Worm (Caenorhabditis elegans) whole organism, young adult: Measurements from ENCODE around the gene pdk-1.

Experiments used
- B0035.1 ChIP-seq: sonication (generic microtip); optimal IDR thresholded peaks from 2 replicates; lab custom pipeline; 2016; ENCODE audit warnings: missing genetic modification characterization, mild to moderate bottlenecking, missing compliant biosample characterization, missing genotype, missing genetic modification reagents
- F22D6.2 ChIP-seq: sonication (generic microtip); optimal IDR thresholded peaks from 2 replicates; lab custom pipeline; 2016; ENCODE audit warnings: mild to moderate bottlenecking, missing genetic modification characterization, missing compliant biosample characterization
- F57C9.4 ChIP-seq: sonication (generic microtip); optimal IDR thresholded peaks from 2 replicates; lab custom pipeline; 2017; ENCODE audit warnings: mild to moderate bottlenecking, missing genetic modification characterization, missing compliant biosample characterization
- K11D2.4 ChIP-seq: fragments of 200-800 bp; sonication (Bioruptor generic); IDR thresholded peaks from 2 replicates; pipeline ENCODE4 v1.3.6; 2022; ENCODE audit warnings: missing genetic modification reagents, missing genetic modification characterization, missing compliant biosample characterization
- K12H6.12 ChIP-seq: fragments of 200-800 bp; sonication (Bioruptor generic); optimal IDR thresholded peaks from 2 replicates; lab custom pipeline; 2018; ENCODE audit warnings: mild to moderate bottlenecking, missing genetic modification characterization, missing compliant biosample characterization
- T26A5.8 ChIP-seq: sonication (generic microtip); optimal IDR thresholded peaks from 2 replicates; lab custom pipeline; 2016; ENCODE audit warnings: missing genetic modification characterization, missing compliant biosample characterization
- Y56A3A.18 ChIP-seq: fragments of 200-800 bp; sonication (Bioruptor generic); IDR thresholded peaks from 2 replicates; pipeline ENCODE4 v1.3.6; 2022; ENCODE audit warnings: missing genetic modification reagents, missing genetic modification characterization, missing compliant biosample characterization
- akir-1 ChIP-seq: fragments of 200-800 bp; sonication (Bioruptor generic); optimal IDR thresholded peaks from 2 replicates; lab custom pipeline; 2018; ENCODE audit warnings: mild to moderate bottlenecking, missing genetic modification characterization, moderate library complexity, missing compliant biosample characterization
- aptf-2 ChIP-seq: fragments of 200-800 bp; sonication (Bioruptor generic); conservative IDR thresholded peaks from 2 replicates; pipeline ENCODE4 v1.3.6; 2022; ENCODE audit warnings: missing genetic modification reagents, missing genetic modification characterization, missing compliant biosample characterization
- aptf-3 ChIP-seq: fragments of 200-800 bp; sonication (Bioruptor generic); IDR thresholded peaks from 2 replicates; pipeline ENCODE4 v1.3.6; 2022; ENCODE audit warnings: missing genetic modification characterization, missing compliant biosample characterization
- athp-1 ChIP-seq: sonication (generic microtip); optimal IDR thresholded peaks from 2 replicates; lab custom pipeline; 2017; ENCODE audit warnings: mild to moderate bottlenecking, missing genetic modification characterization, missing compliant biosample characterization
- attf-5 ChIP-seq: fragments of 200-800 bp; sonication (Bioruptor generic); optimal IDR thresholded peaks from 2 replicates; lab custom pipeline; 2018; ENCODE audit warnings: mild to moderate bottlenecking, missing genetic modification characterization, missing compliant biosample characterization
- attf-6 ChIP-seq: fragments of 200-800 bp; sonication (Bioruptor generic); IDR thresholded peaks from 2 replicates; pipeline ENCODE4 v1.3.6; 2022; ENCODE audit warnings: missing genetic modification reagents, missing genetic modification characterization, missing compliant biosample characterization
- bed-2 ChIP-seq: fragments of 200-800 bp; sonication (Bioruptor generic); IDR thresholded peaks from 2 replicates; pipeline ENCODE4 v1.3.6; 2022; ENCODE audit warnings: missing genetic modification reagents, missing genetic modification characterization, missing compliant biosample characterization
- ceh-27 ChIP-seq: fragments of 200-800 bp; sonication (Bioruptor generic); optimal IDR thresholded peaks from 2 replicates; lab custom pipeline; 2018; ENCODE audit warnings: mild to moderate bottlenecking, missing genetic modification characterization, moderate library complexity, missing compliant biosample characterization
- chd-7 ChIP-seq: sonication (generic microtip); optimal IDR thresholded peaks from 2 replicates; lab custom pipeline; 2016; ENCODE audit warnings: mild to moderate bottlenecking, missing genetic modification characterization, moderate library complexity, missing compliant biosample characterization
- die-1 ChIP-seq: sonication (generic microtip); optimal IDR thresholded peaks from 2 replicates; lab custom pipeline; 2016; ENCODE audit warnings: missing genotype, mild to moderate bottlenecking, missing genetic modification characterization, missing compliant biosample characterization
- efl-1 ChIP-seq: fragments of 150-350 bp; optimal IDR thresholded peaks from 2 replicates; lab custom pipeline; 2014; ENCODE audit warnings: missing biosample characterization, missing genetic modification reagents, missing genetic modification characterization
- egl-18 ChIP-seq: fragments of 200-800 bp; sonication (Bioruptor generic); IDR thresholded peaks from 2 replicates; pipeline ENCODE4 v1.3.6; 2022; ENCODE audit warnings: missing genetic modification reagents, missing genetic modification characterization, missing compliant biosample characterization
- fkh-3 ChIP-seq: sonication (generic microtip); optimal IDR thresholded peaks from 2 replicates; lab custom pipeline; 2016; ENCODE audit warnings: mild to moderate bottlenecking, missing genetic modification characterization, missing compliant biosample characterization
- hsf-1 ChIP-seq: fragments of 200-800 bp; sonication (Bioruptor generic); IDR thresholded peaks from 2 replicates; pipeline ENCODE4 v1.3.6; 2022; ENCODE audit warnings: missing genetic modification reagents, missing genetic modification characterization, missing compliant biosample characterization
- lag-1 ChIP-seq: fragments of 200-800 bp; sonication (Bioruptor generic); IDR thresholded peaks from 2 replicates; pipeline ENCODE4 v1.3.6; 2022; ENCODE audit warnings: missing genetic modification reagents, missing genetic modification characterization, missing compliant biosample characterization
- let-526 ChIP-seq: fragments of 200-800 bp; sonication (Bioruptor generic); IDR thresholded peaks from 2 replicates; pipeline ENCODE4 v1.3.6; 2022; ENCODE audit warnings: missing genetic modification reagents, missing genetic modification characterization, missing compliant biosample characterization
- madf-8 ChIP-seq: fragments of 200-800 bp; sonication (Bioruptor generic); conservative IDR thresholded peaks from 2 replicates; pipeline ENCODE4 v1.3.6; 2022; ENCODE audit warnings: missing genetic modification reagents, missing genetic modification characterization, missing compliant biosample characterization
- mel-28 ChIP-seq: sonication (generic microtip); optimal IDR thresholded peaks from 2 replicates; lab custom pipeline; 2016; ENCODE audit warnings: borderline replicate concordance, mild to moderate bottlenecking, missing genetic modification characterization, missing compliant biosample characterization
- mes-4 ChIP-seq: sonication (generic microtip); optimal IDR thresholded peaks from 2 replicates; lab custom pipeline; 2016; ENCODE audit warnings: missing genotype, missing genetic modification characterization, missing compliant biosample characterization
- nfya-1 ChIP-seq: sonication (generic microtip); optimal IDR thresholded peaks from 2 replicates; lab custom pipeline; 2017; ENCODE audit warnings: antibody characterized with exemption, missing compliant biosample characterization, missing genetic modification characterization, borderline replicate concordance; ENCODE audit not compliant: insufficient read depth
- nfyb-1 ChIP-seq: fragments of 200-800 bp; sonication (Bioruptor generic); IDR thresholded peaks from 2 replicates; pipeline ENCODE4 v1.3.6; 2022; ENCODE audit warnings: missing genetic modification reagents, missing genetic modification characterization, missing compliant biosample characterization
- nhr-27 ChIP-seq: fragments of 200-800 bp; sonication (Bioruptor generic); optimal IDR thresholded peaks from 2 replicates; lab custom pipeline; 2018; ENCODE audit warnings: mild to moderate bottlenecking, missing genetic modification characterization, moderate library complexity, missing compliant biosample characterization
- nhr-90 ChIP-seq: sonication (generic microtip); optimal IDR thresholded peaks from 2 replicates; lab custom pipeline; 2016; ENCODE audit warnings: missing genotype, mild to moderate bottlenecking, missing genetic modification characterization, missing compliant biosample characterization
- rec-8 ChIP-seq, 2 experiments: sonication (generic microtip); optimal IDR thresholded peaks; 2 replicates each; lab custom pipeline; 2016; ENCODE audit warnings: mild to moderate bottlenecking in 2 of 2, missing genetic modification characterization in 2 of 2, missing genetic modification reagents in 2 of 2, missing genotype in 2 of 2, missing biosample characterization in 1 of 2, missing compliant biosample characterization in 1 of 2, moderate library complexity in 1 of 2
- repo-1 ChIP-seq: sonication (generic microtip); optimal IDR thresholded peaks from 2 replicates; lab custom pipeline; 2017; ENCODE audit warnings: mild to moderate bottlenecking, missing genetic modification characterization, missing compliant biosample characterization
- sea-2 ChIP-seq: fragments of 200-800 bp; sonication (Bioruptor generic); IDR thresholded peaks from 2 replicates; pipeline ENCODE4 v1.3.6; 2022; ENCODE audit warnings: missing genetic modification characterization, missing compliant biosample characterization
- snpc-1.1 ChIP-seq: sonication (generic microtip); optimal IDR thresholded peaks from 2 replicates; lab custom pipeline; 2017; ENCODE audit warnings: missing genetic modification characterization, mild to moderate bottlenecking, missing compliant biosample characterization, antibody characterized with exemption, moderate library complexity, missing genotype, missing genetic modification reagents; ENCODE audit not compliant: insufficient read depth
- snpc-1.3 ChIP-seq: sonication (generic microtip); optimal IDR thresholded peaks from 2 replicates; lab custom pipeline; 2017; ENCODE audit warnings: missing genetic modification characterization, mild to moderate bottlenecking, missing compliant biosample characterization, antibody characterized with exemption, moderate library complexity, missing genotype, missing genetic modification reagents; ENCODE audit not compliant: insufficient read depth
- sptf-2 ChIP-seq: fragments of 200-800 bp; sonication (Bioruptor generic); optimal IDR thresholded peaks from 2 replicates; lab custom pipeline; 2018; ENCODE audit warnings: mild to moderate bottlenecking, missing genetic modification characterization, missing compliant biosample characterization
- unc-130 ChIP-seq: sonication (generic microtip); optimal IDR thresholded peaks from 2 replicates; lab custom pipeline; 2016; ENCODE audit warnings: missing genetic modification reagents, missing genetic modification characterization, missing compliant biosample characterization
- xnd-1 ChIP-seq: sonication (generic microtip); optimal IDR thresholded peaks from 2 replicates; lab custom pipeline; 2016; ENCODE audit warnings: missing genotype, missing genetic modification reagents, missing genetic modification characterization, missing compliant biosample characterization
- ztf-22 ChIP-seq: fragments of 200-800 bp; sonication (Bioruptor generic); optimal IDR thresholded peaks from 2 replicates; lab custom pipeline; 2018; ENCODE audit warnings: mild to moderate bottlenecking, missing genetic modification characterization, moderate library complexity, missing compliant biosample characterization
- ztf-6 ChIP-seq: fragments of 200-800 bp; sonication (Bioruptor generic); IDR thresholded peaks from 2 replicates; pipeline ENCODE4 v1.3.6; 2022; ENCODE audit warnings: missing genetic modification reagents, missing genetic modification characterization, missing compliant biosample characterization

Gene pdk-1

ce11 chrX:1344818-1345217 lies 23.7 kb downstream of the pdk-1 start (continued):
- TF ChIP-seq xnd-1 (tag; lab: Kevin White, UChicago) (no peak), mel-28 (tag; lab: Kevin White, UChicago) (peak; percentile 68), nfyb-1 (GFP tag; lab: Robert Waterston, UW) (peak; percentile 96), F57C9.4 (tag; lab: Kevin White, UChicago) (no peak), K11D2.4 (GFP tag; lab: Robert Waterston, UW) (peak; percentile 98), unc-130 (GFP tag; lab: Kevin White, UChicago) (no peak), chd-7 (no peak), rec-8 (tag; optimal IDR thresholded peaks at IDR 0.05; lab: Kevin White, UChicago) (peak in 1 of 2 experiments; percentile 45), attf-5 (GFP tag; lab: Kevin White, UChicago) (no peak), ztf-22 (peak; percentile 77), F22D6.2 (tag; lab: Kevin White, UChicago) (peak; percentile 91), aptf-3 (GFP tag; lab: Robert Waterston, UW) (no peak), Y56A3A.18 (peak; percentile 99), B0035.1 (tag; lab: Kevin White, UChicago) (peak; percentile 90), ceh-27 (GFP tag; lab: Kevin White, UChicago) (peak; percentile 98), sptf-2 (GFP tag; lab: Kevin White, UChicago) (no peak), let-526 (GFP tag; lab: Robert Waterston, UW) (no peak), snpc-1.3 (tag; lab: Kevin White, UChicago) (peak; percentile 14), lag-1 (0 out of 2 replicates have a peak, but pooled peaks have one; percentile 29), attf-6 (GFP tag; lab: Robert Waterston, UW) (no peak), akir-1 (peak; percentile 86), nfya-1 (tag; lab: Kevin White, UChicago) (no peak), repo-1 (tag; lab: Kevin White, UChicago) (peak; percentile 96), snpc-1.1 (tag; lab: Kevin White, UChicago) (no peak), die-1 (tag; lab: Kevin White, UChicago) (peak; percentile 28), bed-2 (peak; percentile 32; the same call in 1 of the 2 replicates), aptf-2 (GFP tag; lab: Robert Waterston, UW) (no peak), efl-1 (GFP tag; lab: Kevin White, UChicago) (no peak), sea-2 (GFP tag; lab: Robert Waterston, UW) (no peak), nhr-90 (tag; lab: Kevin White, UChicago) (peak; percentile 74), ztf-6 (GFP tag; lab: Robert Waterston, UW) (no peak), K12H6.12 (tag; lab: Kevin White, UChicago) (peak; percentile 82), egl-18 (GFP tag; lab: Robert Waterston, UW) (peak; percentile 87), mes-4 (tag; lab: Kevin White, UChicago) (no peak), nhr-27 (tag; lab: Kevin White, UChicago) (peak; percentile 38), T26A5.8 (tag; lab: Kevin White, UChicago) (no peak), madf-8 (GFP tag; lab: Robert Waterston, UW) (no peak), hsf-1 (GFP tag; lab: Robert Waterston, UW) (no peak), fkh-3 (tag; lab: Kevin White, UChicago) (no peak), athp-1 (tag; lab: Kevin White, UChicago) (no peak)
